Worm (Caenorhabditis elegans): ENCODE measurements around the gene magi-1.

magi-1 gene

ce11 chrIV:11745340-11745739, 30.5 kb downstream of the magi-1 start, which contains the start of gene gem-4:
Gene gem-4, plus strand, starts transcription at chrIV:11745640.
- no peak for TF ChIP-seq nhr-237 (tag; optimal IDR thresholded peaks at IDR 0.05)

ce11 chrIV:11748852-11749251, 34.0 kb downstream of the magi-1 start, which contains the start of gene T12A7.6:
Gene T12A7.6, plus strand, starts transcription at chrIV:11749220.
- TF ChIP-seq flh-1 (GFP tag; optimal IDR thresholded peaks at IDR 0.05) (no peak), nhr-76 (tag; optimal IDR thresholded peaks at IDR 0.05) (no peak), ceh-39 (tag; optimal IDR thresholded peaks at IDR 0.05) (no peak), lin-13 (tag; optimal IDR thresholded peaks at IDR 0.05) (no peak), mab-5 (tag; optimal IDR thresholded peaks at IDR 0.05) (no peak), elt-3 (tag; optimal IDR thresholded peaks at IDR 0.05) (no peak), unc-62 (GFP tag; optimal IDR thresholded peaks at IDR 0.05) (no peak), ceh-83 (GFP tag; optimal IDR thresholded peaks at IDR 0.05) (no peak), ces-1 (GFP tag; optimal IDR thresholded peaks at IDR 0.05) (no peak), nhr-2 (tag; optimal IDR thresholded peaks at IDR 0.05) (no peak), ham-2 (GFP tag; optimal IDR thresholded peaks at IDR 0.05) (no peak), sem-2 (GFP tag; optimal IDR thresholded peaks at IDR 0.05) (no peak), lsy-2 (tag; optimal IDR thresholded peaks at IDR 0.05) (no peak), unc-120 (tag; optimal IDR thresholded peaks at IDR 0.05; ENCODE audit: poor library complexity, severe bottlenecking) (no peak), zip-8 (tag; optimal IDR thresholded peaks at IDR 0.05) (no peak)

ce11 chrIV:11754328-11754727, 39.5 kb downstream of the magi-1 start, which contains the start of gene scl-18:
Gene scl-18, minus strand, starts transcription at chrIV:11754428.
- TF ChIP-seq elt-1 (tag; optimal IDR thresholded peaks at IDR 0.05; ENCODE audit: borderline replicate concordance, insufficient read depth) (no peak), M03D4.4 (tag; optimal IDR thresholded peaks at IDR 0.05) (no peak), hlh-1 (tag; optimal IDR thresholded peaks at IDR 0.05) (no peak), ceh-43 (GFP tag; optimal IDR thresholded peaks at IDR 0.05) (no peak), snpc-4 (tag; optimal IDR thresholded peaks at IDR 0.05) (no peak), unc-120 (tag; optimal IDR thresholded peaks at IDR 0.05; ENCODE audit: poor library complexity, severe bottlenecking) (no peak), drap-1 (GFP tag; optimal IDR thresholded peaks at IDR 0.05) (no peak), tbx-8 (GFP tag; optimal IDR thresholded peaks at IDR 0.05) (no peak), ceh-83 (GFP tag; optimal IDR thresholded peaks at IDR 0.05) (no peak)

- TF ChIP-seq tbx-8 (GFP tag; optimal IDR thresholded peaks at IDR 0.05) (no peak), elt-3 (tag; optimal IDR thresholded peaks at IDR 0.05) (no peak), ceh-83 (GFP tag; optimal IDR thresholded peaks at IDR 0.05) (no peak), ceh-39 (tag; optimal IDR thresholded peaks at IDR 0.05) (no peak), ceh-43 (GFP tag; optimal IDR thresholded peaks at IDR 0.05) (no peak)
Observed at ce11 chrIV:11755003-11755402, 40.2 kb downstream of the magi-1 start, which contains the start of gene T12A7.10. Gene T12A7.10, minus strand, starts transcription at chrIV:11755103.

- TF ChIP-seq bed-3 (GFP tag; optimal IDR thresholded peaks at IDR 0.05) (no peak), pha-4 (tag; optimal IDR thresholded peaks at IDR 0.05) (no peak), ham-2 (GFP tag; optimal IDR thresholded peaks at IDR 0.05) (no peak), flh-1 (GFP tag; optimal IDR thresholded peaks at IDR 0.05) (no peak), ceh-39 (tag; optimal IDR thresholded peaks at IDR 0.05) (no peak), hlh-1 (tag; optimal IDR thresholded peaks at IDR 0.05) (no peak), mls-2 (tag; optimal IDR thresholded peaks at IDR 0.05) (no peak), nhr-237 (tag; optimal IDR thresholded peaks at IDR 0.05) (no peak), elt-1 (tag; optimal IDR thresholded peaks at IDR 0.05; ENCODE audit: borderline replicate concordance, insufficient read depth) (no peak)
Observed at ce11 chrIV:11755907-11756306, 41.1 kb downstream of the magi-1 start, which contains the start of gene T12A7.9. Gene T12A7.9, minus strand, starts transcription at chrIV:11756007.

ce11 chrIV:11759852-11760251, 45.0 kb downstream of the magi-1 start:
- TF ChIP-seq lin-32 (GFP tag; optimal IDR thresholded peaks at IDR 0.05) (no peak), cnd-1 (tag; optimal IDR thresholded peaks at IDR 0.05) (no peak), elt-1 (tag; optimal IDR thresholded peaks at IDR 0.05; ENCODE audit: borderline replicate concordance, insufficient read depth) (no peak), lin-13 (tag; optimal IDR thresholded peaks at IDR 0.05) (no peak), mls-2 (tag; optimal IDR thresholded peaks at IDR 0.05) (no peak), blmp-1 (tag; optimal IDR thresholded peaks at IDR 0.05) (no peak), bed-3 (GFP tag; optimal IDR thresholded peaks at IDR 0.05) (no peak), tbx-8 (GFP tag; optimal IDR thresholded peaks at IDR 0.05) (no peak), ztf-11 (tag; optimal IDR thresholded peaks at IDR 0.05) (no peak), unc-62 (GFP tag; optimal IDR thresholded peaks at IDR 0.05) (no peak), nhr-237 (tag; optimal IDR thresholded peaks at IDR 0.05) (no peak), M03D4.4 (tag; optimal IDR thresholded peaks at IDR 0.05) (no peak), lsy-2 (tag; optimal IDR thresholded peaks at IDR 0.05) (no peak), flh-1 (GFP tag; optimal IDR thresholded peaks at IDR 0.05) (no peak), elt-3 (tag; optimal IDR thresholded peaks at IDR 0.05) (no peak), pha-4 (tag; optimal IDR thresholded peaks at IDR 0.05) (no peak), ham-2 (GFP tag; optimal IDR thresholded peaks at IDR 0.05) (no peak), unc-120 (tag; optimal IDR thresholded peaks at IDR 0.05; ENCODE audit: poor library complexity, severe bottlenecking) (no peak), sem-2 (GFP tag; optimal IDR thresholded peaks at IDR 0.05) (no peak), mab-5 (tag; optimal IDR thresholded peaks at IDR 0.05) (no peak)

Data from whole organism, mixed stage, embryonic.